Fruit fly (Drosophila melanogaster) whole organism, embryonic: Measurements from ENCODE around the gene Sodh2.

Source experiments
- Abd-B ChIP-seq: fragments of 200-800 bp; sonication (Bioruptor generic); optimal IDR thresholded peaks from 2 replicates; lab custom pipeline; 2018; ENCODE audit warnings: missing biosample characterization, mild to moderate bottlenecking, missing genetic modification characterization, moderate library complexity
- Asciz ChIP-seq: fragments of 200-800 bp; sonication (Bioruptor generic); optimal IDR thresholded peaks from 2 replicates; lab custom pipeline; 2017; ENCODE audit warnings: missing biosample characterization, mild to moderate bottlenecking, missing genetic modification characterization, missing genetic modification reagents
- CG10321 ChIP-seq: fragments of 200-800 bp; sonication (Bioruptor generic); IDR thresholded peaks from 2 replicates; pipeline ENCODE4 v1.3.6; 2022; ENCODE audit warnings: missing biosample characterization, missing genetic modification characterization
- CG11504 ChIP-seq: fragments of 200-800 bp; sonication (Bioruptor generic); optimal IDR thresholded peaks from 3 replicates; lab custom pipeline; 2019; ENCODE audit warnings: missing biosample characterization, mild to moderate bottlenecking, missing genetic modification characterization, moderate library complexity
- CG13123 ChIP-seq: fragments of 200-800 bp; sonication (Bioruptor generic); optimal IDR thresholded peaks from 2 replicates; lab custom pipeline; 2016; ENCODE audit warnings: missing biosample characterization, missing genetic modification characterization
- CG14710 ChIP-seq: fragments of 200-800 bp; sonication (Bioruptor generic); optimal IDR thresholded peaks from 3 replicates; lab custom pipeline; 2019; ENCODE audit warnings: missing biosample characterization, mild to moderate bottlenecking, missing genetic modification characterization, moderate library complexity
- CG15269 ChIP-seq: fragments of 200-800 bp; sonication (Bioruptor generic); optimal IDR thresholded peaks from 2 replicates; lab custom pipeline; 2018; ENCODE audit warnings: missing biosample characterization, mild to moderate bottlenecking, missing genetic modification characterization, moderate library complexity
- CG1529 ChIP-seq: fragments of 200-800 bp; sonication (Bioruptor generic); optimal IDR thresholded peaks from 3 replicates; lab custom pipeline; 2018; ENCODE audit warnings: missing biosample characterization, missing genetic modification characterization
- CG17568 ChIP-seq: fragments of 200-800 bp; sonication (Bioruptor generic); optimal IDR thresholded peaks from 2 replicates; lab custom pipeline; 2018; ENCODE audit warnings: missing biosample characterization, mild to moderate bottlenecking, missing genetic modification characterization, moderate library complexity
- CG17612 ChIP-seq: fragments of 200-800 bp; sonication (Bioruptor generic); IDR thresholded peaks from 2 replicates; pipeline ENCODE4 v1.3.6; 2022; ENCODE audit warnings: missing biosample characterization, missing genetic modification characterization
- CG18764 ChIP-seq: fragments of 200-800 bp; sonication (Bioruptor generic); optimal IDR thresholded peaks from 3 replicates; lab custom pipeline; 2016; ENCODE audit warnings: missing biosample characterization, missing genetic modification characterization
- CG2202 ChIP-seq: fragments of 200-800 bp; sonication (Bioruptor generic); optimal IDR thresholded peaks from 2 replicates; lab custom pipeline; 2018; ENCODE audit warnings: missing biosample characterization, mild to moderate bottlenecking, missing genetic modification characterization
- CG2712 ChIP-seq: fragments of 200-800 bp; optimal IDR thresholded peaks from 3 replicates; lab custom pipeline; 2019; ENCODE audit warnings: missing biosample characterization, mild to moderate bottlenecking, missing genetic modification characterization, moderate library complexity
- CG4328 ChIP-seq: fragments of 200-800 bp; sonication (Bioruptor generic); optimal IDR thresholded peaks from 3 replicates; lab custom pipeline; 2017; ENCODE audit warnings: missing biosample characterization, missing genetic modification reagents, missing genetic modification characterization
- CG4424 ChIP-seq: fragments of 200-800 bp; sonication (Bioruptor generic); optimal IDR thresholded peaks from 3 replicates; lab custom pipeline; 2016; ENCODE audit warnings: missing biosample characterization, missing genetic modification characterization
- CG6689 ChIP-seq: fragments of 200-800 bp; sonication (Bioruptor generic); IDR thresholded peaks from 2 replicates; pipeline ENCODE4 v1.3.6; 2022; ENCODE audit warnings: missing biosample characterization, missing genetic modification characterization
- CG8765 ChIP-seq: fragments of 200-800 bp; sonication (Bioruptor generic); IDR thresholded peaks from 2 replicates; pipeline ENCODE4 v1.3.6; 2022; ENCODE audit warnings: missing biosample characterization, missing genetic modification characterization
- CG9727 ChIP-seq: fragments of 200-800 bp; sonication (Bioruptor generic); optimal IDR thresholded peaks from 3 replicates; lab custom pipeline; 2017; ENCODE audit warnings: missing biosample characterization, mild to moderate bottlenecking, missing genetic modification characterization
- CG9932 ChIP-seq: fragments of 200-800 bp; sonication (Bioruptor generic); IDR thresholded peaks from 2 replicates; pipeline ENCODE4 v1.3.6; 2022; ENCODE audit warnings: missing biosample characterization, missing genetic modification characterization
- Chrac-16 ChIP-seq: fragments of 200-800 bp; sonication (Bioruptor generic); optimal IDR thresholded peaks from 3 replicates; lab custom pipeline; 2016; ENCODE audit warnings: missing biosample characterization, missing genetic modification characterization
- D19B ChIP-seq: fragments of 200-800 bp; sonication (Bioruptor generic); optimal IDR thresholded peaks from 2 replicates; lab custom pipeline; 2017; ENCODE audit warnings: missing biosample characterization, mild to moderate bottlenecking, missing genetic modification characterization
- Doc3 ChIP-seq: fragments of 200-800 bp; sonication (Bioruptor generic); IDR thresholded peaks from 3 replicates; pipeline ENCODE4 v1.3.6; 2022; ENCODE audit warnings: missing biosample characterization, missing genetic modification characterization; ENCODE audit not compliant: partially characterized antibody
- E2f1 ChIP-seq: fragments of 200-800 bp; sonication (Bioruptor generic); IDR thresholded peaks from 2 replicates; pipeline ENCODE4 v1.3.6; 2022; ENCODE audit warnings: missing biosample characterization, missing genetic modification characterization
- Fer1 ChIP-seq: fragments of 200-800 bp; sonication (Bioruptor generic); optimal IDR thresholded peaks from 2 replicates; lab custom pipeline; 2017; ENCODE audit warnings: missing biosample characterization, mild to moderate bottlenecking, missing genetic modification characterization
- HmgD ChIP-seq: fragments of 200-800 bp; sonication (Bioruptor generic); optimal IDR thresholded peaks from 3 replicates; lab custom pipeline; 2016; ENCODE audit warnings: missing biosample characterization, missing genetic modification characterization
- MBD-R2 ChIP-seq: fragments of 200-800 bp; sonication (Bioruptor generic); IDR thresholded peaks from 2 replicates; pipeline ENCODE4 v1.3.6; 2022; ENCODE audit warnings: missing biosample characterization, missing genetic modification characterization
- Mrtf ChIP-seq: fragments of 200-800 bp; sonication (Bioruptor generic); IDR thresholded peaks from 3 replicates; pipeline ENCODE4 v1.3.6; 2022; ENCODE audit warnings: missing biosample characterization, missing genetic modification characterization
- Myb ChIP-seq: fragments of 200-800 bp; sonication (Bioruptor generic); optimal IDR thresholded peaks from 2 replicates; lab custom pipeline; 2016; ENCODE audit warnings: missing biosample characterization, missing genetic modification characterization
- NfI ChIP-seq: fragments of 200-800 bp; sonication (Bioruptor generic); optimal IDR thresholded peaks from 3 replicates; lab custom pipeline; 2018; ENCODE audit warnings: missing biosample characterization, mild to moderate bottlenecking, missing genetic modification characterization, moderate library complexity
- Opbp ChIP-seq: fragments of 200-800 bp; sonication (Bioruptor generic); IDR thresholded peaks from 3 replicates; pipeline ENCODE4 v1.3.6; 2022; ENCODE audit warnings: missing biosample characterization, missing genetic modification characterization; ENCODE audit not compliant: partially characterized antibody
- Sin3A ChIP-seq: fragments of >200 bp; optimal IDR thresholded peaks from 2 replicates; lab custom pipeline; 2018
- Sox100B ChIP-seq: fragments of 200-800 bp; sonication (Bioruptor generic); optimal IDR thresholded peaks from 3 replicates; lab custom pipeline; 2018; ENCODE audit warnings: missing biosample characterization, mild to moderate bottlenecking, missing genetic modification characterization
- Trl ChIP-seq, 3 experiments: fragments of >200 bp in 2 of 3; fragments of 200-800 bp in 1 of 3; sonication (Bioruptor generic) in 1 of 3; optimal IDR thresholded peaks; 2 replicates in 1 of 3; 3 replicates in 2 of 3; lab custom pipeline; 2016 to 2017; ENCODE audit warnings: missing biosample characterization in 1 of 3, missing genetic modification characterization in 1 of 3
- Usf ChIP-seq: fragments of 200-800 bp; sonication (Bioruptor generic); optimal IDR thresholded peaks from 2 replicates; lab custom pipeline; 2017; ENCODE audit warnings: missing genotype, missing biosample characterization, missing genetic modification characterization
- amos ChIP-seq: fragments of 200-800 bp; sonication (Bioruptor generic); IDR thresholded peaks from 2 replicates; pipeline ENCODE4 v1.3.6; 2022; ENCODE audit warnings: missing biosample characterization, missing genetic modification characterization; ENCODE audit not compliant: partially characterized antibody
- bcd ChIP-seq: fragments of 200-800 bp; sonication (Bioruptor generic); optimal IDR thresholded peaks from 2 replicates; lab custom pipeline; 2017; ENCODE audit warnings: missing biosample characterization, mild to moderate bottlenecking, missing genetic modification characterization
- caup ChIP-seq: fragments of 200-800 bp; sonication (Bioruptor generic); optimal IDR thresholded peaks from 3 replicates; lab custom pipeline; 2017; ENCODE audit warnings: missing biosample characterization, mild to moderate bottlenecking, missing genetic modification characterization, moderate library complexity; ENCODE audit not compliant: severe bottlenecking
- chinmo ChIP-seq: fragments of 200-800 bp; sonication (Bioruptor generic); IDR thresholded peaks from 4 replicates; pipeline ENCODE4 v1.3.6; 2022; ENCODE audit warnings: missing biosample characterization, missing genetic modification characterization; ENCODE audit not compliant: partially characterized antibody
- crc ChIP-seq: fragments of 200-800 bp; sonication (Bioruptor generic); optimal IDR thresholded peaks from 2 replicates; lab custom pipeline; 2016; ENCODE audit warnings: missing biosample characterization, missing genetic modification characterization
- dm ChIP-seq: fragments of 200-800 bp; sonication (Bioruptor generic); optimal IDR thresholded peaks from 3 replicates; lab custom pipeline; 2016; ENCODE audit warnings: missing biosample characterization, missing genetic modification characterization
- gro ChIP-seq: fragments of 200-800 bp; sonication (Bioruptor generic); optimal IDR thresholded peaks from 2 replicates; lab custom pipeline; 2016; ENCODE audit warnings: missing biosample characterization, missing genetic modification characterization
- ind ChIP-seq: fragments of 200-800 bp; sonication (Bioruptor generic); optimal IDR thresholded peaks from 3 replicates; lab custom pipeline; 2016; ENCODE audit warnings: missing biosample characterization, missing genetic modification characterization
- org-1 ChIP-seq: fragments of 200-800 bp; sonication (Bioruptor generic); optimal IDR thresholded peaks from 2 replicates; lab custom pipeline; 2017; ENCODE audit warnings: missing biosample characterization, missing genetic modification characterization
- otp ChIP-seq: fragments of 200-800 bp; sonication (Bioruptor generic); IDR thresholded peaks from 3 replicates; pipeline ENCODE4, ENCODE4 v1.3.6; 2022; ENCODE audit warnings: missing biosample characterization, missing genetic modification characterization
- pb ChIP-seq: fragments of 200-800 bp; sonication (Bioruptor generic); optimal IDR thresholded peaks from 3 replicates; lab custom pipeline; 2016; ENCODE audit warnings: missing biosample characterization, missing genetic modification characterization
- pzg ChIP-seq: fragments of 200-800 bp; sonication (Bioruptor generic); optimal IDR thresholded peaks from 3 replicates; lab custom pipeline; 2018; ENCODE audit warnings: missing biosample characterization, mild to moderate bottlenecking, missing genetic modification characterization, moderate library complexity
- sima ChIP-seq: fragments of 200-800 bp; sonication (Bioruptor generic); optimal IDR thresholded peaks from 2 replicates; lab custom pipeline; 2016; ENCODE audit warnings: missing biosample characterization, missing genetic modification characterization
- slbo ChIP-seq: fragments of 200-800 bp; sonication (Bioruptor generic); IDR thresholded peaks from 2 replicates; pipeline ENCODE4 v1.3.6; 2022; ENCODE audit warnings: missing biosample characterization, missing genetic modification characterization
- z ChIP-seq: fragments of 200-800 bp; sonication (Bioruptor generic); IDR thresholded peaks from 3 replicates; pipeline ENCODE4 v1.3.6; 2022; ENCODE audit warnings: missing biosample characterization, missing genetic modification characterization
- zen ChIP-seq: fragments of 200-800 bp; sonication (Bioruptor generic); optimal IDR thresholded peaks from 3 replicates; lab custom pipeline; 2018; ENCODE audit warnings: missing biosample characterization, mild to moderate bottlenecking, missing genetic modification characterization, moderate library complexity

Sodh2 gene

dm6 chr3R:10872148-10872783 is 3.9 kb upstream of the Sodh2 start, which contains the start of gene Fdh (continued):
- TF ChIP-seq D19B (GFP tag; lab: Kevin White, UChicago) (no peak), amos (GFP tag; lab: Robert Waterston, UW) (no peak), CG10321 (GFP tag; lab: Robert Waterston, UW) (no peak), Chrac-16 (GFP tag; lab: Kevin White, UChicago) (peak; percentile 38), slbo (no peak), CG6689 (peak; percentile 53; the same call in 1 of the 2 replicates), CG17568 (no peak), zen (tag; lab: Kevin White, UChicago) (peak; percentile 43), z (GFP tag; lab: Robert Waterston, UW) (no peak), Fer1 (GFP tag; lab: Kevin White, UChicago) (peak; percentile 51), ind (GFP tag; lab: Kevin White, UChicago) (peak; percentile 35), CG8765 (GFP tag; lab: Robert Waterston, UW) (no peak), CG2202 (tag; lab: Kevin White, UChicago) (no peak), CG18764 (peak; percentile 27), CG2712 (tag; lab: Kevin White, UChicago) (peak; percentile 80), Usf (GFP tag; lab: Kevin White, UChicago) (peak; percentile 6), CG17612 (GFP tag; lab: Robert Waterston, UW) (no peak), chinmo (GFP tag; lab: Robert Waterston, UW) (no peak), crc (GFP tag; lab: Kevin White, UChicago) (peak; percentile 27), Abd-B (GFP tag; lab: Kevin White, UChicago) (no peak), CG4424 (GFP tag; lab: Kevin White, UChicago) (peak; percentile 74), MBD-R2 (GFP tag; lab: Robert Waterston, UW) (peak; percentile 22; the same call in 1 of the 2 replicates), Trl (optimal IDR thresholded peaks at IDR 0.05; lab: Kevin White, UChicago) (no peak), Trl (GFP tag; optimal IDR thresholded peaks at IDR 0.05; lab: Kevin White, UChicago) (peak; percentile 45), CG11504 (tag; lab: Kevin White, UChicago) (peak; percentile 68), CG9932 (no peak; the same call in 1 of the 2 replicates), CG14710 (peak; percentile 85), Myb (GFP tag; lab: Kevin White, UChicago) (peak; percentile 58), caup (GFP tag; lab: Kevin White, UChicago) (peak; percentile 24), sima (GFP tag; lab: Kevin White, UChicago) (no peak), pzg (GFP tag; lab: Kevin White, UChicago) (peak; percentile 42), otp (GFP tag; lab: Robert Waterston, UW) (no peak), Opbp (peak; percentile 96), Doc3 (GFP tag; lab: Robert Waterston, UW) (no peak), NfI (GFP tag; lab: Kevin White, UChicago) (peak; percentile 68), org-1 (GFP tag; lab: Kevin White, UChicago) (peak; percentile 8), Mrtf (GFP tag; lab: Robert Waterston, UW) (0 out of 3 replicates have a peak, but pooled peaks have one; percentile 41), CG4328 (peak; percentile 51), bcd (GFP tag; lab: Kevin White, UChicago) (peak; percentile 50), CG1529 (GFP tag; lab: Kevin White, UChicago) (peak; percentile 44), CG13123 (GFP tag; lab: Kevin White, UChicago) (peak; percentile 98), pb (GFP tag; lab: Kevin White, UChicago) (no peak), Asciz (GFP tag; lab: Kevin White, UChicago) (peak; percentile 64), E2f1 (GFP tag; lab: Robert Waterston, UW) (peak; percentile 31; the same call in 1 of the 2 replicates), gro (GFP tag; lab: Kevin White, UChicago) (no peak), CG9727 (peak; percentile 66), CG15269 (tag; lab: Kevin White, UChicago) (peak; percentile 67), dm (GFP tag; lab: Kevin White, UChicago) (no peak), Sox100B (GFP tag; lab: Kevin White, UChicago) (peak; percentile 75), Sin3A (lab: Kevin White, UChicago) (peak; percentile 70), HmgD (GFP tag; lab: Kevin White, UChicago) (no peak)
